Worm (Caenorhabditis elegans) whole organism, midembryonic: ENCODE measurements around the gene citk-1.

ENCODE experiments used
- flt-1 ChIP-seq: fragments of 200-800 bp; sonication (Bioruptor generic); IDR thresholded peaks from 2 replicates; pipeline ENCODE4 v1.3.6; 2022; ENCODE audit warnings: missing genetic modification characterization, missing compliant biosample characterization
- klf-2 ChIP-seq: fragments of 200-800 bp; sonication (Bioruptor generic); conservative IDR thresholded peaks from 2 replicates; pipeline ENCODE4 v1.3.6; 2022; ENCODE audit warnings: missing genetic modification reagents, missing genetic modification characterization, missing compliant biosample characterization
- med-1 ChIP-seq: sonication (generic microtip); optimal IDR thresholded peaks from 2 replicates; lab custom pipeline; 2017; ENCODE audit warnings: missing genetic modification characterization, mild to moderate bottlenecking, missing compliant biosample characterization, antibody characterized with exemption, missing genetic modification reagents; ENCODE audit not compliant: insufficient read depth
- tab-1 ChIP-seq: fragments of 200-800 bp; sonication (Bioruptor generic); IDR thresholded peaks from 2 replicates; pipeline ENCODE4 v1.3.6; 2022; ENCODE audit warnings: missing genetic modification characterization, missing compliant biosample characterization
- ztf-29 ChIP-seq: fragments of 200-800 bp; sonication (Bioruptor generic); IDR thresholded peaks from 2 replicates; pipeline ENCODE4 v1.3.6; 2022; ENCODE audit warnings: missing genetic modification reagents, missing genetic modification characterization, missing compliant biosample characterization

- TF ChIP-seq tab-1 (GFP tag; lab: Robert Waterston, UW) (no peak), klf-2 (GFP tag; lab: Robert Waterston, UW) (no peak), flt-1 (GFP tag; lab: Robert Waterston, UW) (no peak), ztf-29 (no peak), med-1 (GFP tag; lab: Kevin White, UChicago) (no peak)
Observed at ce11 chrII:13924909-13925308, 16.2 kb downstream of the citk-1 start, which contains the start of gene mltn-5.
